Fruit fly (Drosophila melanogaster) whole organism, embryonic: Measurements from ENCODE around the gene ATPsynepsilonL.

Experiments
- Antp ChIP-seq: fragments of 200-800 bp; sonication (Bioruptor generic); optimal IDR thresholded peaks from 3 replicates; lab custom pipeline; 2016; ENCODE audit warnings: missing biosample characterization, missing genetic modification characterization
- Blimp-1 ChIP-seq: fragments of 200-800 bp; sonication (Bioruptor generic); optimal IDR thresholded peaks from 3 replicates; lab custom pipeline; 2018; ENCODE audit warnings: missing biosample characterization, missing genetic modification characterization, mild to moderate bottlenecking, moderate library complexity, missing genetic modification reagents
- C15 ChIP-seq: fragments of 200-800 bp; sonication (Bioruptor generic); IDR thresholded peaks from 3 replicates; pipeline ENCODE4 v1.3.6; 2022; ENCODE audit warnings: missing biosample characterization, missing genetic modification characterization
- CG10267 ChIP-seq: fragments of 200-800 bp; sonication (Bioruptor generic); optimal IDR thresholded peaks from 2 replicates; lab custom pipeline; 2018; ENCODE audit warnings: missing biosample characterization, mild to moderate bottlenecking, missing genetic modification characterization, moderate library complexity
- CG11398 ChIP-seq: fragments of 200-800 bp; sonication (Bioruptor generic); optimal IDR thresholded peaks from 2 replicates; lab custom pipeline; 2016; ENCODE audit warnings: missing biosample characterization, missing genetic modification characterization
- CG12769 ChIP-seq: fragments of 200-800 bp; sonication (Bioruptor generic); optimal IDR thresholded peaks from 2 replicates; lab custom pipeline; 2019; ENCODE audit warnings: missing biosample characterization, mild to moderate bottlenecking, missing genetic modification characterization, moderate library complexity
- CG13287 ChIP-seq: fragments of 200-800 bp; sonication (Bioruptor generic); IDR thresholded peaks from 2 replicates; pipeline ENCODE4 v1.3.6; 2022; ENCODE audit warnings: missing biosample characterization, missing genetic modification characterization; ENCODE audit not compliant: partially characterized antibody
- CG13775 ChIP-seq: fragments of 200-800 bp; sonication (Bioruptor generic); optimal IDR thresholded peaks from 3 replicates; lab custom pipeline; 2017; ENCODE audit warnings: missing biosample characterization, mild to moderate bottlenecking, missing genetic modification characterization
- CG15011 ChIP-seq: fragments of 200-800 bp; sonication (Bioruptor generic); optimal IDR thresholded peaks from 3 replicates; lab custom pipeline; 2018; ENCODE audit warnings: missing biosample characterization, mild to moderate bottlenecking, missing genetic modification characterization
- CG15696 ChIP-seq: fragments of 200-800 bp; sonication (Bioruptor generic); optimal IDR thresholded peaks from 2 replicates; lab custom pipeline; 2019; ENCODE audit warnings: missing biosample characterization, mild to moderate bottlenecking, missing genetic modification characterization, moderate library complexity
- CG16813 ChIP-seq: fragments of 200-800 bp; sonication (Bioruptor generic); IDR thresholded peaks from 3 replicates; pipeline ENCODE4 v1.3.6; 2022; ENCODE audit warnings: missing biosample characterization, missing genetic modification characterization; ENCODE audit not compliant: partially characterized antibody
- CG18619 ChIP-seq: fragments of 200-800 bp; sonication (Bioruptor generic); optimal IDR thresholded peaks from 3 replicates; lab custom pipeline; 2017; ENCODE audit warnings: missing biosample characterization, mild to moderate bottlenecking, missing genetic modification characterization
- CG2129 ChIP-seq: fragments of 200-800 bp; sonication (Bioruptor generic); IDR thresholded peaks from 2 replicates; pipeline ENCODE4 v1.3.6; 2022; ENCODE audit warnings: missing biosample characterization, missing genetic modification characterization; ENCODE audit not compliant: partially characterized antibody
- CG34422 ChIP-seq: fragments of 200-800 bp; sonication (Bioruptor generic); IDR thresholded peaks from 3 replicates; pipeline ENCODE4 v1.3.6; 2022; ENCODE audit warnings: missing biosample characterization, missing genetic modification characterization
- CG4328 ChIP-seq: fragments of 200-800 bp; sonication (Bioruptor generic); optimal IDR thresholded peaks from 3 replicates; lab custom pipeline; 2017; ENCODE audit warnings: missing biosample characterization, missing genetic modification reagents, missing genetic modification characterization
- CG43689 ChIP-seq: fragments of 200-800 bp; sonication (Bioruptor generic); IDR thresholded peaks from 2 replicates; pipeline ENCODE4 v1.3.6; 2022; ENCODE audit warnings: missing biosample characterization, missing genetic modification characterization
- CG6813 ChIP-seq: fragments of 200-800 bp; sonication (Bioruptor generic); optimal IDR thresholded peaks from 2 replicates; lab custom pipeline; 2017; ENCODE audit warnings: missing biosample characterization, missing genetic modification characterization, mild to moderate bottlenecking, moderate library complexity, missing genetic modification reagents
- CG7987 ChIP-seq: fragments of 200-800 bp; sonication (Bioruptor generic); optimal IDR thresholded peaks from 2 replicates; lab custom pipeline; 2018; ENCODE audit warnings: missing biosample characterization, mild to moderate bottlenecking, missing genetic modification characterization, moderate library complexity
- D19B ChIP-seq: fragments of 200-800 bp; sonication (Bioruptor generic); optimal IDR thresholded peaks from 2 replicates; lab custom pipeline; 2017; ENCODE audit warnings: missing biosample characterization, mild to moderate bottlenecking, missing genetic modification characterization
- Dbx ChIP-seq: fragments of 200-800 bp; sonication (Bioruptor generic); IDR thresholded peaks from 3 replicates; pipeline ENCODE4 v1.3.6; 2022; ENCODE audit warnings: missing biosample characterization, missing genetic modification characterization
- E2f2 ChIP-seq: fragments of 200-800 bp; sonication (Bioruptor generic); IDR thresholded peaks from 2 replicates; pipeline ENCODE4 v1.3.6; 2022; ENCODE audit warnings: missing biosample characterization, missing genetic modification characterization
- Eip74EF ChIP-seq, 2 experiments: fragments of 200-800 bp in 1 of 2; fragments of >200 bp in 1 of 2; sonication (Bioruptor generic) in 1 of 2; optimal IDR thresholded peaks; 2 replicates each; lab custom pipeline; 2017 to 2019; ENCODE audit warnings: missing biosample characterization in 2 of 2, missing genetic modification characterization in 2 of 2, mild to moderate bottlenecking in 1 of 2, moderate library complexity in 1 of 2
- Med ChIP-seq: fragments of 200-800 bp; sonication (Bioruptor generic); peaks from one replicate; lab custom pipeline; 2016; ENCODE audit warnings: missing biosample characterization, missing genetic modification characterization, mild to moderate bottlenecking, inconsistent platforms, moderate library complexity
- NFAT ChIP-seq: fragments of 200-800 bp; sonication (Bioruptor generic); IDR thresholded peaks from 2 replicates; pipeline ENCODE4 v1.3.6; 2022; ENCODE audit warnings: missing biosample characterization, missing genetic modification characterization
- Rfx ChIP-seq: fragments of 200-800 bp; sonication (Bioruptor generic); IDR thresholded peaks from 2 replicates; pipeline ENCODE4 v1.3.6; 2022; ENCODE audit warnings: missing biosample characterization, missing genetic modification characterization
- Taf1 ChIP-seq: fragments of 200-800 bp; sonication (Bioruptor generic); IDR thresholded peaks from 2 replicates; pipeline ENCODE4 v1.3.6; 2022; ENCODE audit warnings: missing biosample characterization, missing genetic modification characterization
- Xbp1 ChIP-seq: fragments of 200-800 bp; sonication (Bioruptor generic); optimal IDR thresholded peaks from 3 replicates; lab custom pipeline; 2016; ENCODE audit warnings: missing biosample characterization, mild to moderate bottlenecking, missing genetic modification characterization
- abd-A ChIP-seq: fragments of 200-800 bp; sonication (Bioruptor generic); optimal IDR thresholded peaks from 3 replicates; lab custom pipeline; 2019; ENCODE audit warnings: missing biosample characterization, mild to moderate bottlenecking, missing genetic modification characterization, moderate library complexity
- amos ChIP-seq: fragments of 200-800 bp; sonication (Bioruptor generic); IDR thresholded peaks from 2 replicates; pipeline ENCODE4 v1.3.6; 2022; ENCODE audit warnings: missing biosample characterization, missing genetic modification characterization; ENCODE audit not compliant: partially characterized antibody
- ara ChIP-seq: fragments of 200-800 bp; sonication (Bioruptor generic); IDR thresholded peaks from 2 replicates; pipeline ENCODE4 v1.3.6; 2022; ENCODE audit warnings: missing biosample characterization, missing genetic modification characterization
- bowl ChIP-seq: fragments of 200-800 bp; sonication (Bioruptor generic); IDR thresholded peaks from 2 replicates; pipeline ENCODE4 v1.3.6; 2022; ENCODE audit warnings: missing biosample characterization, missing genetic modification characterization
- cas ChIP-seq: fragments of 200-800 bp; sonication (Bioruptor generic); IDR thresholded peaks from 2 replicates; pipeline ENCODE4 v1.3.6; 2022; ENCODE audit warnings: missing biosample characterization, missing genetic modification characterization
- chn ChIP-seq: fragments of 200-800 bp; sonication (Bioruptor generic); optimal IDR thresholded peaks from 2 replicates; lab custom pipeline; 2016; ENCODE audit warnings: missing biosample characterization, missing genetic modification characterization
- en ChIP-seq: fragments of 200-800 bp; sonication (Bioruptor generic); optimal IDR thresholded peaks from 2 replicates; lab custom pipeline; 2016; ENCODE audit warnings: missing biosample characterization, missing genetic modification characterization
- gcm2 ChIP-seq: fragments of 200-800 bp; sonication (Bioruptor generic); optimal IDR thresholded peaks from 2 replicates; lab custom pipeline; 2016; ENCODE audit warnings: missing biosample characterization, missing genetic modification characterization
- ken ChIP-seq: fragments of 200-800 bp; sonication (Bioruptor generic); IDR thresholded peaks from 3 replicates; pipeline ENCODE4 v1.3.6; 2022; ENCODE audit warnings: missing biosample characterization, missing genetic modification characterization
- kni ChIP-seq: fragments of 200-800 bp; sonication (Bioruptor generic); optimal IDR thresholded peaks from 3 replicates; lab custom pipeline; 2017; ENCODE audit warnings: mild to moderate bottlenecking, missing biosample characterization, missing genetic modification reagents, missing genetic modification characterization
- luna ChIP-seq: fragments of 200-800 bp; sonication (Bioruptor generic); optimal IDR thresholded peaks from 2 replicates; lab custom pipeline; 2016; ENCODE audit warnings: missing biosample characterization, missing genetic modification characterization
- nom ChIP-seq: fragments of 200-800 bp; sonication (Bioruptor generic); optimal IDR thresholded peaks from 2 replicates; lab custom pipeline; 2017; ENCODE audit warnings: missing biosample characterization, missing genetic modification characterization, mild to moderate bottlenecking, moderate library complexity, missing genetic modification reagents
- odd ChIP-seq: fragments of 200-800 bp; sonication (Bioruptor generic); optimal IDR thresholded peaks from 2 replicates; lab custom pipeline; 2017; ENCODE audit warnings: missing biosample characterization, mild to moderate bottlenecking, missing genetic modification characterization
- p53 ChIP-seq: fragments of 200-800 bp; sonication (Bioruptor generic); optimal IDR thresholded peaks from 2 replicates; lab custom pipeline; 2016; ENCODE audit warnings: missing biosample characterization, missing genetic modification characterization
- pros ChIP-seq: fragments of 200-800 bp; sonication (Bioruptor generic); optimal IDR thresholded peaks from 3 replicates; lab custom pipeline; 2019; ENCODE audit warnings: missing biosample characterization, mild to moderate bottlenecking, missing genetic modification characterization, moderate library complexity
- sc ChIP-seq, 3 experiments: fragments of >200 bp in 2 of 3; fragments of 200-800 bp in 1 of 3; sonication (Bioruptor generic) in 1 of 3; optimal IDR thresholded peaks; 2 replicates in 2 of 3; 3 replicates in 1 of 3; lab custom pipeline; 2017; ENCODE audit warnings: mild to moderate bottlenecking in 1 of 3, missing biosample characterization in 1 of 3, missing genetic modification characterization in 1 of 3, missing genetic modification reagents in 1 of 3
- sd ChIP-seq: fragments of 200-800 bp; sonication (Bioruptor generic); optimal IDR thresholded peaks from 3 replicates; lab custom pipeline; 2018; ENCODE audit warnings: missing biosample characterization, mild to moderate bottlenecking, missing genetic modification characterization, moderate library complexity
- shn ChIP-seq: fragments of 200-800 bp; sonication (Bioruptor generic); optimal IDR thresholded peaks from 3 replicates; lab custom pipeline; 2016; ENCODE audit warnings: missing biosample characterization, missing genetic modification characterization
- sqz ChIP-seq: fragments of 200-800 bp; sonication (Bioruptor generic); optimal IDR thresholded peaks from 3 replicates; lab custom pipeline; 2018; ENCODE audit warnings: missing biosample characterization, mild to moderate bottlenecking, missing genetic modification characterization
- tx ChIP-seq: fragments of 200-800 bp; sonication (Bioruptor generic); optimal IDR thresholded peaks from 2 replicates; lab custom pipeline; 2016; ENCODE audit warnings: missing biosample characterization, missing genetic modification characterization
- usp ChIP-seq: fragments of >200 bp; optimal IDR thresholded peaks from 2 replicates; lab custom pipeline; 2017; ENCODE audit warnings: missing biosample characterization, missing genetic modification characterization
- vvl ChIP-seq: fragments of 200-800 bp; sonication (Bioruptor generic); IDR thresholded peaks from 2 replicates; pipeline ENCODE4 v1.3.6; 2022; ENCODE audit warnings: missing biosample characterization, missing genetic modification characterization
- zen2 ChIP-seq: fragments of 200-800 bp; sonication (Bioruptor generic); IDR thresholded peaks from 3 replicates; pipeline ENCODE4 v1.3.6; 2022; ENCODE audit warnings: missing biosample characterization, missing genetic modification characterization; ENCODE audit not compliant: partially characterized antibody

Gene ATPsynepsilonL

dm6 chr3R:10125477-10125876 is 3.9 kb downstream of the ATPsynepsilonL start, which contains the start of gene knk (continued):
- no peak for TF ChIP-seq CG10267 (tag; lab: Kevin White, UChicago)
- no peak for TF ChIP-seq usp (GFP tag; lab: Kevin White, UChicago)
- no peak for TF ChIP-seq CG6813
- TF ChIP-seq zen2 (GFP tag; lab: Robert Waterston, UW) = no peak
- TF ChIP-seq pros (GFP tag; lab: Kevin White, UChicago) = peak; percentile 99
- TF ChIP-seq bowl = no peak
- no peak for TF ChIP-seq odd (GFP tag; lab: Kevin White, UChicago)
- TF ChIP-seq kni = peak; percentile 37
- no peak for TF ChIP-seq CG2129 (GFP tag; lab: Robert Waterston, UW)
- peak; percentile 48 for TF ChIP-seq CG13287
- TF ChIP-seq tx (GFP tag; lab: Kevin White, UChicago) = no peak
- TF ChIP-seq luna (GFP tag; lab: Kevin White, UChicago) = no peak
- no peak for TF ChIP-seq E2f2
- no peak for TF ChIP-seq abd-A
- TF ChIP-seq D19B (GFP tag; lab: Kevin White, UChicago) = no peak
- peak; percentile 53 for TF ChIP-seq nom (GFP tag; lab: Kevin White, UChicago)
- no peak for TF ChIP-seq Antp (GFP tag; lab: Kevin White, UChicago)
- TF ChIP-seq amos (GFP tag; lab: Robert Waterston, UW) = no peak
- TF ChIP-seq sd (tag; lab: Kevin White, UChicago) = peak; percentile 33
- TF ChIP-seq NFAT (GFP tag; lab: Robert Waterston, UW) = no peak
- TF ChIP-seq CG43689 = no peak
- TF ChIP-seq sc (optimal IDR thresholded peaks at IDR 0.05; lab: Kevin White, UChicago) = no peak
- TF ChIP-seq sc (GFP tag; optimal IDR thresholded peaks at IDR 0.05; lab: Kevin White, UChicago) = no peak
- no peak for TF ChIP-seq CG7987 (GFP tag; lab: Kevin White, UChicago)
- TF ChIP-seq CG4328 = no peak
- peak; percentile 34; the same call in 1 of the 3 replicates for TF ChIP-seq CG34422 (GFP tag; lab: Robert Waterston, UW)
- TF ChIP-seq p53 (GFP tag; lab: Kevin White, UChicago) = no peak
- TF ChIP-seq chn (GFP tag; lab: Kevin White, UChicago) = no peak
- TF ChIP-seq CG12769 (tag; lab: Kevin White, UChicago) = peak; percentile 6
- peak; percentile 78 for TF ChIP-seq vvl
- no peak for TF ChIP-seq Rfx
- peak; percentile 54 for TF ChIP-seq Blimp-1 (GFP tag; lab: Kevin White, UChicago)
- 0 out of 2 replicates have a peak, but pooled peaks have one; percentile 24 for TF ChIP-seq ara (GFP tag; lab: Robert Waterston, UW)
- peak; percentile 39 for TF ChIP-seq sqz (GFP tag; lab: Kevin White, UChicago)
- no peak for TF ChIP-seq shn (GFP tag; lab: Kevin White, UChicago)
- TF ChIP-seq cas (GFP tag; lab: Robert Waterston, UW) = no peak
- no peak for TF ChIP-seq ken
- TF ChIP-seq CG11398 (GFP tag; lab: Kevin White, UChicago) = no peak
- no peak for TF ChIP-seq gcm2 (GFP tag; lab: Kevin White, UChicago)
- TF ChIP-seq Eip74EF (GFP tag; optimal IDR thresholded peaks at IDR 0.05; lab: Kevin White, UChicago) = peak in 1 of 2 experiments; percentile 71
- TF ChIP-seq CG16813 (GFP tag; lab: Robert Waterston, UW) = no peak
- TF ChIP-seq Xbp1 (GFP tag; lab: Kevin White, UChicago) = no peak
- no peak for TF ChIP-seq en (GFP tag; lab: Kevin White, UChicago)
- TF ChIP-seq Dbx = no peak
- no peak for TF ChIP-seq CG18619 (GFP tag; lab: Kevin White, UChicago)
- TF ChIP-seq CG15011 = no peak
- TF ChIP-seq Med (GFP tag; lab: Kevin White, UChicago) = peak; percentile 45
- no peak for TF ChIP-seq CG15696 (tag; lab: Kevin White, UChicago)
- TF ChIP-seq CG13775 (GFP tag; lab: Kevin White, UChicago) = no peak
- no peak for TF ChIP-seq C15 (GFP tag; lab: Robert Waterston, UW)
- no peak for TF ChIP-seq Taf1 (GFP tag; lab: Robert Waterston, UW)
